Worm (Caenorhabditis elegans) whole organism, dauer: ENCODE results near the gene moc-3.
"Not testable (repeated sequence)": the region's sequence is repeated elsewhere in the genome, so short reads cannot be mapped to it uniquely, and the experiment has no call there.

Source experiments
- unc-62 ChIP-seq: sonication (generic microtip); optimal IDR thresholded peaks from 2 replicates; lab custom pipeline; 2017; ENCODE audit warnings: missing biosample characterization, missing genetic modification reagents, missing genetic modification characterization

moc-3 gene

ce11 chrIV:8130131-8130611 is at the start of gene moc-3, which contains the start of gene ndub-11:
moc-3 (plus strand) TSS chrIV:8130561.
ndub-11 (minus strand) TSS chrIV:8130231.
- no peak for TF ChIP-seq unc-62 (GFP tag; lab: Kevin White, UChicago)

DNA sequence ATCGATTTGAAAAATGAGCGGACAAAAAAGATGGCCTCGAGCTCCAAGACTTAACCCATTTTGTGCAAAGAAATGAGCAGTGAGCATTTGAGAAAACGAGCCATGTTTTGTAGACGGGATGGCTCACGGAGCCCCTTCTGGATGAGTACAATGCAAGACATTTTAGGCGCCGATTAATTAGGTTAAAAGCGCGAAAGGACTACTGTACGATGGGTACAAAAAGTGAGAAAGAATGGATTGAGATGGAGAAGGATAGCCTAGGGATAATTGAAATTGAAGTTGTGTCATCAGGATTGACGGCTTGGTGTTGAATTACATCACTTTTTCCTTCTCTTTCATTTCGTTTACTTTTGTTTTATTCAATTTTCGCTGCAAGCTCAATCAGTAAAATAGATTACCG is 49.6 kb upstream of the moc-3 start:
- TF ChIP-seq unc-62 (GFP tag; lab: Kevin White, UChicago), result no peak

ce11 chrIV:8086552-8086951 is 43.8 kb upstream of the moc-3 start, which contains the start of gene nsy-7:
nsy-7 (minus strand) TSS chrIV:8086652.
- no peak for TF ChIP-seq unc-62 (GFP tag; lab: Kevin White, UChicago)

DNA sequence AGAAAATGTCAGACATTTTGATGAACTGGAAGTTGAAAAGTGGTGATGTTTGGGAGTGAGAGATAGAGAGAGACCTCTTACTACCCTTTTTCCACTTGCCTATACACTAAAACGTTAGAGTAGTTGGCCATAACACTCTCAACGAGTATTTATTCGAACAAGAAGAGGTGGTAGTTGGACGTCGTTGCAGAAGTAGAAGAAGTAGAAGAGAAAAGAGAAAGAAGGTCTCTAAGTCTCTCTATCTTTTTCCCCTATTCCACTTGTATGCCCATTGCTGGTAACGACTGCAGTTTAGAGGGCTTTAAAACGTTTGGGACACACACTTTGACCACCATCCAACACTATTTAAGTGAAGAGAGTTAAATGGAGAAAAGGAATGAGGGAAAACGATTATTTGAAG is 38.8 kb upstream of the moc-3 start:
- no peak for TF ChIP-seq unc-62 (GFP tag; lab: Kevin White, UChicago)

DNA sequence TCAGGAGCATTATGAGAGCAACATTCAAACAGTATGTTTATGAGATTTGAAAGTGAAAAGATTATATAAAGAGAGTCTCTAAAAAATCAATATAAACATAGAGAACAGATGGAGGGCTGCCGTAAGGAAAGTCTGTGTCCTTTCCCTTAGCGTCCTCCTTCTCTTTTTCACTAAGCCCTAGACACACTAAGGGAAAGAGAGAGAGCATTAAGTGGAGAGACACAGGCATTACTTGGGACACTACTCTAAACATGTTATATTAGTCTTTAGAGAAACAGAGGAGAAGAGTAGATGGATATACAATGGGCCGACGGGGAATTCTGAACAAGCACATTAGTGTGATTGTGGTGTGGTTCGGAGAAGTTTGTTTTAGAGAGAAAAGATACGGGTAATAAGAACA is 34.0 kb upstream of the moc-3 start:
- TF ChIP-seq unc-62 (GFP tag; lab: Kevin White, UChicago), result no peak

ce11 chrIV:8099601-8100000 is 30.8 kb upstream of the moc-3 start, which contains the start of gene Y42H9AR.2:
Y42H9AR.2 (plus strand) TSS chrIV:8099901.
- TF ChIP-seq unc-62 (GFP tag; lab: Kevin White, UChicago), result no peak

ce11 chrIV:8102231-8102630 is 28.1 kb upstream of the moc-3 start, which contains the start of gene Y42H9AR.5:
Y42H9AR.5 (plus strand) TSS chrIV:8102531.
- no peak for TF ChIP-seq unc-62 (GFP tag; lab: Kevin White, UChicago)

DNA sequence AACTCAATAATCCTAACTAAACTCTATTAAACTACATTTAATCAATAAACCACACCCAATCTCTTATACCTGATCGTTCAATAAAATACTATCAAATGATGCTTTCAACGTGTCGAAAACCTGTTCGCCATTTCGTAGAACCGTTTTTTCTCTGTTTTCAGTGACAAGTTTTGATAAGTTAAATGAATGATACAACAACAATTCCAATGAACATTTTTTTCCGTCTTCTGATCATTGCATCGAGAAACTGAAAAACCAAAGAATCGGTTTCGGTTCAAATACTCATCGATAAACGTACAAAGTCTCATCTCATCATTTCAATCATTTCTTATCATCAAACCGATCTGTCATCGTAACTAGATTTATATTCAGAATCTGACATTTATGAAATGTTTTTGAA is 27.2 kb upstream of the moc-3 start:
- no peak for TF ChIP-seq unc-62 (GFP tag; lab: Kevin White, UChicago)

DNA sequence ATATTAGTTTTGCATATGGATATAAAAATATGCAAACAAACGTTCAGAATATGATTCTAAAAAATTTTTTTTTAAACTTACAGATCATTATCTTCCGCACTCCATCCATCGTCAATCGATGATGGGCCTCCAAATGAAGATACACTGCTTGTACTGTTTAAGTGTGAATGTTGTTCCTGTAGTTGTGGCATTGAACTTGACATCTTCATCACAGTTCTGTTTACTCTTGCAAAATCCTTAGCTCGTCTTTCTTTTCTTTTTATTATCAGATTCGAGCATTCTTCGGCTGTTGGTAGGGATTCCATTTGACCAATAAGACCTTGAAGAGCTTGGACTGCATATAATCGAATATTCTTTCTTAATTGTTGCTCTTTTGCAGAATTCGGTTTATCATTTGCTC is 25.3 kb upstream of the moc-3 start:
- no peak for TF ChIP-seq unc-62 (GFP tag; lab: Kevin White, UChicago)

- TF ChIP-seq unc-62 (GFP tag; lab: Kevin White, UChicago), result no peak
These were observed 22.9 kb upstream of the moc-3 start, which contains the start of gene rabs-5 for ce11 chrIV:8107502-8107901. rabs-5 (minus strand) TSS chrIV:8107602.

DNA sequence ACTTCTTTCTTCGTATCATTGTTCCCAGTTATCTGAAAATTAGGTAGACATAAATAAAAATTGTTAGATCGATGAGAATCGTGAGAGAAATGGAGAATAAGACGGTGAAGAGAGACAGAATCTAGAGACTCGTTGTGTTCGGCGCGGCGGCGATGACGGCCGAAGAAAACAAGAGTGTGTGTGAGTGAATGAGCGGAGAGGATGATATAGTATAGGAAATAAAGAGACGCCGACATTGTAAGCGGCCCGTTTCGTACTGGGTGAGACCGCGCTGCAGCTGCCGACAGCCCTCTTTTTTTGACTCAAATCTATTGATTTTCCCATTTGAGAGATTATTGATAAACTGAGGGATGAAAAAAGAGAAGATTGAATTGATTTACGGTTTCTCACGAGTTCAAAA is 18.2 kb upstream of the moc-3 start, which contains the start of gene Y42H9AR.4:
Gene Y42H9AR.4, minus strand, starts transcription at position 32 of the 400 bp plus-strand sequence.
- no peak for TF ChIP-seq unc-62 (GFP tag; lab: Kevin White, UChicago)

DNA sequence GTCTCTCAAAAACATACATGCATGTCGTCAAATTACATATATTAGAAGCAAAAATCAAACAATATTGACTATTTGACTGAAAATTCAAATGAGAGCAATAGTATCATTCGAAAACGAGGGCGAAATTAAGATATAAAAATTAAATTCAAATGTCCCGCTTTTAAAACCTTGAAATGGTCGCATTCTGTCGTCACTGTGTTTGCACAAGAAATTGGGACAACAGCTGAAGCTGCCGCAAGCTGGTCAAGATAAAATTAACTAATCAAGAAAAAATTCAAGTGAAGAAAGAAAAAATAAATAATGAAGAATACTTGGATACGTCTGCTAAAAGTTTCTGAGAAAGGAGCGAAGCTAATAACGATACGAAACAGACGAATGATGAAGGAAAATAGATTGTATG is 17.7 kb upstream of the moc-3 start:
- TF ChIP-seq unc-62 (GFP tag; lab: Kevin White, UChicago), result no peak

DNA sequence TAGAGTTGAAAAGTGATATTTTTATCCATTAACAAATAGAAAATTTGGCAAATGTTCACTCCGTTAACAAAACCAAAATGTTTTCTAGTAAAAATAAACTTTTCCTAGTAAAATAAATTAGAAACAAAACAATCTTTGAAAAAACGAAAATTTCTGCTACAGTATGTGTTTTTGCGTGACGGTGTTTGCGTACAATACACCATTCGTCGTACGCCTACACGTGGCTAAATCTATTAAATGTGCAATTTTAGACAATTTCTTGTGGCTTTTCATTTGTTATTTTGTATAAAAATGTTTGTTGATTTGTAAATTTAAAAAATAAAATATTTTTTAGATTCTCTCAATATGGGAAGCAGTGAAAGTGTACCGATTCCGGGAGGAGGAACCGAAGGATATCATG is 17.2 kb upstream of the moc-3 start, which contains the start of gene Y42H9AR.1:
Gene Y42H9AR.1, plus strand, starts transcription at position 233 of the 400 bp plus-strand sequence.
- TF ChIP-seq unc-62 (GFP tag; lab: Kevin White, UChicago), result no peak

ce11 chrIV:8114535-8114934 is 15.8 kb upstream of the moc-3 start:
- TF ChIP-seq unc-62 (GFP tag; lab: Kevin White, UChicago), result no peak

DNA sequence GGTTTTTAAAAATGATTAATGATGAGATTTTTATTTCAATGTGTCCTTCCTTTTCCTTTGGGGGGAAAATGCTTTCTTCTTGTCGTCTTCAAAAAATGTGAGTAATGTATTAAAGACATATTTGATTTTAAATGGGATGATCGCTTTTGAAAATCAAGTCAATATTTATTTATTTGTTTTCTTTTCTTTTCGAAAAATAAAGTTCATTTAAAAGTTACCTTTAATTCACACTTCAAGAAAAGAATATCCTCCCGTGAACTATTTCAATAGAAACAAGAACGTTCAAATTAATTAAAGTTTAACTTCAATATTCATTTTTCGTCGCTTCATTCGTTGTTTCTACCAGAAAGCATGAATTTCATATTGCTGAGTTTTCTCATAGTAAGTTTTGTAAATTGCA is 14.9 kb upstream of the moc-3 start, which contains the start of gene irld-8:
Gene irld-8, plus strand, starts transcription at position 301 of the 400 bp plus-strand sequence.
- no peak for TF ChIP-seq unc-62 (GFP tag; lab: Kevin White, UChicago)

DNA sequence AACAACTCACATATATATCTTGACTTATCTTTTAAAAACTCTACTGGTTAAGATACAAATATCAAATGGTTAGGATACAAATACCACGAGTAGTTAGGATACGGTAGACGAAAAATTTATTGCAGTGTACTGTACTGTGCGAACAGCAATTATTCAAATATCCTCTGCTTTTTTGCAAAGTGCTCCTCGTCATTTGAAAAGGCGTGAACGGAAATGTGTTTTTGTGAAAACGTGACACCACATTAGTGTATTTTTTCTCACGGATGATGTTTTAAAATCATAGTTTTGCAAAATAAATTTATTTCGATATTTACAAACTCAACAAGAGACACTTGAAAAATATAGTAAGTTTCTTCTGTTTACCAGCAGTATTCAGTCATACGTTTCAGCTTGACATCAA is 11.6 kb upstream of the moc-3 start, which contains the start of gene F42G8.8:
Gene F42G8.8, plus strand, starts transcription at position 301 of the 400 bp plus-strand sequence.
- no peak for TF ChIP-seq unc-62 (GFP tag; lab: Kevin White, UChicago)

ce11 chrIV:8122349-8122748 is 8.0 kb upstream of the moc-3 start, which contains the start of gene erp-44.3:
erp-44.3 (plus strand) TSS chrIV:8122649.
- TF ChIP-seq unc-62 (GFP tag; lab: Kevin White, UChicago), result not testable (repeated sequence)
